Fruit fly (Drosophila melanogaster): ENCODE results near the gene Srp54.

Gene Srp54

DNA sequence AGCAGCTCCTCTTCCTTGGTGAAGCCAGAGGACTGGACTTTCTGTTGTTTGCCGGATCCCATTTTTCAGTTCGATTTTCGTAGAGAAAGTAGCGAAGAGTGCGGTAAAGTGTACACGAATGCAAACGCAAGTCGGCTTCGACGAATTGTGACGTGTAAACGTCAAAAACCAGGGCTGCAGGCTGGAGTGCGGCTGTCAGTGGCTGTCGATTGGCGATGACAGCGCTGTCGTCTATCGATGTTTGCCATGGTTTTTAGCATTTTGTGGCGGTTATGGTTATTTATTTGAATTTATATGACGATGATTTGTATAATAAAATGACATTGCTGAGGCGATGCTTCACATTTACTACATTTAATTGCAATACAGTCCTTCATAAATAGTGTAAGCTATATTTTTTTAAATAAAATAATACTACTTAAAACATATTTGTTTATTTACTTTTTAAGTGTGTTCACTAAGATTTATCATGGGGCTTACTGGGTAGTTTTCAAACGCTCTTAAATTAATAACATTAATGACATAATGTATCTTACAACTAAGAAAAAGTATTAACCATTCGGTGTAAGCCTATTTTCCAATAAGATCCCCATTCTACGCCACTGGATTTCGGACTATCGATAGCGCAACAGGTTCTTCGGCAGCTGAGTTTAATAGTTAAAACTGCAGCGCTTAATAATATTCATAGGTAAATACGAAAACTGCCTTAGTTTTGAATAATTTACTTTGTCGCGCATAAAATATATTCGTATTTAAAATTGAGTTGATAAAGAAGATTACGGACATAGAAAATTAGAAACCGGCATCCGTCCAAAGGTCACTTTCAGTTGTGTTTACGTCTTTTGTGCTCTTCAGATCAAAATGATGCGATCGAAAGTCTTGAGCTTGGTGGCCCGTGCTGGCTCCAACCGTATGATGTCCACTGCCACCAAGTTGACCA lies 5.6 kb downstream of the Srp54 start, which contains the start of the genes CG5885 and CG4598 (continued):
- TF ChIP-seq vnd (GFP tag; IDR thresholded peaks at IDR 0.05; ENCODE audit: partially characterized antibody), result peak; percentile 72
- TF ChIP-seq NfI (GFP tag; optimal IDR thresholded peaks at IDR 0.05), result peak; percentile 69
- TF ChIP-seq rib (GFP tag; IDR thresholded peaks at IDR 0.05), result 0 out of 2 replicates have a peak, but pooled peaks have one; percentile 34
- TF ChIP-seq pum (GFP tag; optimal IDR thresholded peaks at IDR 0.05), result no peak
- no peak for TF ChIP-seq repo (GFP tag; optimal IDR thresholded peaks at IDR 0.05)
- TF ChIP-seq D19B (GFP tag; optimal IDR thresholded peaks at IDR 0.05), result peak; percentile 13
- TF ChIP-seq exex (tag; optimal IDR thresholded peaks at IDR 0.05), result peak; percentile 44
- TF ChIP-seq CG3726 (GFP tag; IDR thresholded peaks at IDR 0.05), result 0 out of 3 replicates have a peak, but pooled peaks have one; percentile 45
- TF ChIP-seq CG7839 (tag; optimal IDR thresholded peaks at IDR 0.05), result peak; percentile 76
- peak; percentile 53 for TF ChIP-seq al (GFP tag; IDR thresholded peaks at IDR 0.05)
- no peak for TF ChIP-seq pfk (GFP tag; optimal IDR thresholded peaks at IDR 0.05)
- peak; percentile 65 for TF ChIP-seq PHDP (tag; optimal IDR thresholded peaks at IDR 0.05)
- no peak for TF ChIP-seq pros (GFP tag; optimal IDR thresholded peaks at IDR 0.05)
- peak; percentile 70 for TF ChIP-seq CG10366 (GFP tag; IDR thresholded peaks at IDR 0.05)
- TF ChIP-seq CG31224 (GFP tag; IDR thresholded peaks at IDR 0.05), result no peak
- TF ChIP-seq cato (GFP tag; optimal IDR thresholded peaks at IDR 0.05; ENCODE audit: borderline replicate concordance), result peak; percentile 29
- TF ChIP-seq dan (GFP tag; IDR thresholded peaks at IDR 0.05), result no peak
- peak; percentile 82 for TF ChIP-seq Sry-δ (GFP tag; optimal IDR thresholded peaks at IDR 0.05)
- peak; percentile 41 for TF ChIP-seq CG7786 (GFP tag; optimal IDR thresholded peaks at IDR 0.05)
- TF ChIP-seq Antp (GFP tag; optimal IDR thresholded peaks at IDR 0.05), result peak; percentile 59
- no peak for TF ChIP-seq CG18476 (GFP tag; optimal IDR thresholded peaks at IDR 0.05)
- peak; percentile 19 for TF ChIP-seq pho (GFP tag; optimal IDR thresholded peaks at IDR 0.05)
- no peak for TF ChIP-seq her (GFP tag; optimal IDR thresholded peaks at IDR 0.05)
- TF ChIP-seq scrt (GFP tag; optimal IDR thresholded peaks at IDR 0.05), result peak; percentile 78
- TF ChIP-seq CG31441 (GFP tag; IDR thresholded peaks at IDR 0.05), result peak; percentile 64
- TF ChIP-seq CG11093 (GFP tag; IDR thresholded peaks at IDR 0.05), result no peak
- peak; percentile 94 for TF ChIP-seq Dref (GFP tag; IDR thresholded peaks at IDR 0.05)
- TF ChIP-seq Taf1 (GFP tag; IDR thresholded peaks at IDR 0.05), result peak; percentile 55; the same call in 1 of the 2 replicates
- peak; percentile 7 for TF ChIP-seq Hmx (GFP tag; optimal IDR thresholded peaks at IDR 0.05)
- TF ChIP-seq CoRest (tag; optimal IDR thresholded peaks at IDR 0.05), result peak; percentile 79
- peak; percentile 77 for TF ChIP-seq CG30403 (GFP tag; optimal IDR thresholded peaks at IDR 0.05)
- TF ChIP-seq ttk (GFP tag; IDR thresholded peaks at IDR 0.05), result no peak; the same call in 1 of the 2 replicates
- TF ChIP-seq bbx (GFP tag; IDR thresholded peaks at IDR 0.05; ENCODE audit: partially characterized antibody), result peak; percentile 81
- no peak for TF ChIP-seq Trl (optimal IDR thresholded peaks at IDR 0.05)
- peak; percentile 21 for TF ChIP-seq Trl (GFP tag; optimal IDR thresholded peaks at IDR 0.05)
- peak; percentile 46 for TF ChIP-seq CG17912 (GFP tag; optimal IDR thresholded peaks at IDR 0.05)
- no peak for TF ChIP-seq D (optimal IDR thresholded peaks at IDR 0.05)
- peak; percentile 34 for TF ChIP-seq D (GFP tag; optimal IDR thresholded peaks at IDR 0.05)
- peak; percentile 64 for TF ChIP-seq CG17385 (GFP tag; optimal IDR thresholded peaks at IDR 0.05)
- no peak for TF ChIP-seq CG11398 (GFP tag; optimal IDR thresholded peaks at IDR 0.05)
- TF ChIP-seq CG10209 (GFP tag; optimal IDR thresholded peaks at IDR 0.05), result peak; percentile 66
- TF ChIP-seq Chrac-16 (GFP tag; optimal IDR thresholded peaks at IDR 0.05), result peak; percentile 70
- TF ChIP-seq CG2199 (GFP tag; IDR thresholded peaks at IDR 0.05), result no peak
- TF ChIP-seq CG7745 (tag; optimal IDR thresholded peaks at IDR 0.05), result no peak
- 0 out of 2 replicates have a peak, but pooled peaks have one; percentile 13 for TF ChIP-seq CG9215 (GFP tag; IDR thresholded peaks at IDR 0.05)
- no peak for TF ChIP-seq Hr39 (optimal IDR thresholded peaks at IDR 0.05)
- peak; percentile 50 for TF ChIP-seq gfzf (GFP tag; optimal IDR thresholded peaks at IDR 0.05)
- TF ChIP-seq CG1233 (GFP tag; optimal IDR thresholded peaks at IDR 0.05), result peak; percentile 0
- TF ChIP-seq sima (GFP tag; optimal IDR thresholded peaks at IDR 0.05), result no peak
- no peak for TF ChIP-seq luna (GFP tag; optimal IDR thresholded peaks at IDR 0.05)

Data from whole organism, embryonic.